Fruit fly (Drosophila melanogaster) whole organism: Measurements from ENCODE around the gene CG31446.
A peak's percentile ranks its signal among the peaks of the same experiment; 100 is the strongest.

Experiments used
- CG8478 ChIP-seq: fragments of >200 bp; optimal IDR thresholded peaks from 2 replicates; lab custom pipeline; 2018; ENCODE audit warnings: inconsistent platforms
- Dll ChIP-seq: fragments of >200 bp; optimal IDR thresholded peaks from 2 replicates; lab custom pipeline; 2017
- EcR ChIP-seq, 2 experiments: fragments of >200 bp; optimal IDR thresholded peaks; 2 replicates each; lab custom pipeline; 2017; ENCODE audit warnings: missing biosample characterization in 2 of 2, missing genetic modification characterization in 2 of 2, missing genetic modification reagents in 2 of 2
- pan ChIP-seq: fragments of >200 bp; optimal IDR thresholded peaks from 2 replicates; lab custom pipeline; 2017
- psq ChIP-seq: fragments of >200 bp; optimal IDR thresholded peaks from 2 replicates; lab custom pipeline; 2017
- usp ChIP-seq: fragments of >200 bp; optimal IDR thresholded peaks from 2 replicates; lab custom pipeline; 2017; ENCODE audit warnings: missing biosample characterization, missing genetic modification characterization, mixed read lengths

The CG31446 gene

DNA sequence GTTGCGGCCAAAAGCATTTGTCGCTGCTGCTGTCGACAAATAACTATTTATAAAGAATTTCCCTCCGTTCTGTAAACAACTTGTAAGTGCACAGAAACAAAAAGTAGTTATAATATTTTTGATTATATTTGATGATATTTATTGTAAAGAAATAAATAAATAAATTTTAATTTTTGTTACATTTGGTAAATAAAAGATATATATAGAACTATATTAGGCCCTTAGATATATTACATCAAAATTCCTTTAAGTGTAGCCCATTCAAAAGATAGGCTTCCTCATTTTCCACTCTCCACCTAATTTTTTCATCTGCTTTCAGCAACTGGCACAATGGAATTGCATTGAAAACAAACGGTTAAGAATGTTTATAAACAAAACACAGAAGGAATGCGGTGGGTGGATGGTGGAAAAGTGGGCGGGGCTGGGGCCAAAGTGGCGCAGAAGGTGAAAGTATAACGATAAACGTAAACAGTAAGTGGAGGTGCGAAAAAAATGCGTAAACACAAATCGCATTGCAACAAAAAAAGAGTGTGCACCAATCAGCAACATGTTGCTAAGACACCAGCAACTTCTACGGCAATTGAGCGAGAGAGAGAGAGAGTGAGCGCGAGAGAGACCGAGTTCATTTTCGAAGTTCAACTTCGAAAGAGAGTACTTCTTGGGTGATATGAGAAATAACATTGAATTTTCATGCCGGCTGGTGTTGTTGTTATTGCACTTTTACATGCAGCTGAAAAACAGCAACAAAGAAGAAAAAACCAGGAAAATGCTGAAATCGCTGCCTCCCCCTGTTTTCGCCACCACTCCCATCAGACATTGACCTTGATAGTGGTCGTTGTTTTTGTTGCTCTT, 28.3 kb upstream of the CG31446 start:
- TF ChIP-seq CG8478 (lab: Kevin White, UChicago), result no peak
- TF ChIP-seq EcR (GFP tag; optimal IDR thresholded peaks at IDR 0.05; lab: Kevin White, UChicago), result peak in 1 of 2 experiments; percentile 73
- no peak for TF ChIP-seq usp
- TF ChIP-seq pan (lab: Kevin White, UChicago), result no peak

DNA sequence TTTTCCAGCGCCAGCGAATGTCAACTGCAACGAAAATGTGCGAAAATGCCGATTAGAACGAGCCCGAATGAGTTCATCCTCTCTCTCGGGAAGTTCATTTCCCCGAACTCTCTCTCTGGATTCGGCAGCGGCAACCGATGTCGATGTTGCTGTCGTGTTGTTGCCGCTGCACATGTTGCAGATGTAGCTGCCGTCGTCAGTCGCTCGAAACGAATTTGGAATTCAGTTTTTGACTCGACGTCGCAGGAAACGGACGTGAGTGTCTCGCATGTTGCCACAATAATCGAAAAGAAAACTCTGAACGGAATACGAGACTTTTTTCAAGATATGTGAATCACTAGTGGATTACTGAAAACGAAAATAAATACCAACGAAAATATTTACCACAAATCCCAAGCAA, 26.9 kb upstream of the CG31446 start, which contains the start of gene pxb:
pxb (plus strand) TSS at position 222 of the 400 bp plus-strand sequence.
- no peak for TF ChIP-seq psq (lab: Kevin White, UChicago)
- TF ChIP-seq CG8478 (lab: Kevin White, UChicago), result no peak
- no peak for TF ChIP-seq usp

DNA sequence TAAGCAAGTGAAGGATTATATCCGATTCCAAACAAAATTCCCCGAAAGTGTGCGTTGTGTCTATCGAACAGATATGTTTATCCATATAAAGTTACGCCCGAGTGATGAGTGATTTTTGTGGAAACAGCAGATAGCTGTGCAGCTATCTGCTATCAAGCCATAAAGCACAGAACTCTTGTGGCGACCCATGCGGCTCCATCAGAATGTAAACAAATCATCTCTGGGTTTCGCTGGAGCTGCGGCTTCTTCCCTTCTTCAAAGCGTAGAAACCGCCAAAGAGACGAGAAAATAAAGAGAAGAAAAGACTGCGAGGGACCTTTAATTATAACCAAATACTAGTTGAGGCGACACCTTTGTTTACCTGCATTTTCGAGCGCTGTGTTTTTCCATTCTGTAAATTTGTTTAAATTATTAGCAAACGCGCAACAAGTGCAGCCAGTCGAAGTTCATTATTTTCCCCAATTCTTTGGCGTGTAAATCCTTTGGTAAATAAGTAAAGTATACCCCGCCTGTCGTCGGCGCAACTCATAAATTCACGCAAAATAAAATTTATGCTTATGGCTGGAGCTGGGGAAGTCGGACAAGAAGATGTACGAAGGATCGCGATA, 25.9 kb upstream of the CG31446 start:
- TF ChIP-seq EcR (GFP tag; optimal IDR thresholded peaks at IDR 0.05; lab: Kevin White, UChicago) (no peak), Dll (no peak), psq (lab: Kevin White, UChicago) (no peak), pan (lab: Kevin White, UChicago) (no peak), usp (no peak), CG8478 (lab: Kevin White, UChicago) (no peak)

DNA sequence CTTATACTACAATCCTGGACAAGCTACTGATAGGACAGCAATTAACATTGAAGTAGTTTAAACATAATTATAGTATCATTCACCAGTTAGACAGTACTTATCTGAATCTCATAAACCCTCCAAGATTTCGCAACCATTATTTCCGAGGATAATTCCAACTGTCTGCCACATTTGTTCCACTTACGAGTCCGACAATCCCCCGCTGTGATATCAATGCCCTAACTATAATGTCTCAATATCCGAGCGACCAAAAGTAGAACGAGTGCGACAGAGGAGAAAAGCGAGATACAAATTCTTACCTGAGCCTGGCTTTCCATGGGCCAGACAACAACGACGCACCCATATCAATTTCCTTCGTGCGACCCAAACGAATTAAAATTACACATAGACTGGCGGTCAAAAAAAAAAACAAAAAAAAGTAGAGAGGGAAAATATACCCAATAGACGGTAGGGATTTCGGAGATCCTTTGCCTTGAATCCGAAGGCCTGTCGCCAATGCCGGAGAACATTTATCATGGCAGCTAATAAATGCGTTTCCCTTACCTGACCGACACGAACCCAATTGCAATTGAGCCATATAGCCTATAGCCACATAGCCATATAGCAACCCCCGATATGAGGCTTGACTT, 23.9 kb upstream of the CG31446 start:
- TF ChIP-seq CG8478 (lab: Kevin White, UChicago), result no peak
- TF ChIP-seq EcR (GFP tag; optimal IDR thresholded peaks at IDR 0.05; lab: Kevin White, UChicago), result no peak
- no peak for TF ChIP-seq pan (lab: Kevin White, UChicago)
- no peak for TF ChIP-seq usp
- no peak for TF ChIP-seq psq (lab: Kevin White, UChicago)
- TF ChIP-seq Dll, result no peak

DNA sequence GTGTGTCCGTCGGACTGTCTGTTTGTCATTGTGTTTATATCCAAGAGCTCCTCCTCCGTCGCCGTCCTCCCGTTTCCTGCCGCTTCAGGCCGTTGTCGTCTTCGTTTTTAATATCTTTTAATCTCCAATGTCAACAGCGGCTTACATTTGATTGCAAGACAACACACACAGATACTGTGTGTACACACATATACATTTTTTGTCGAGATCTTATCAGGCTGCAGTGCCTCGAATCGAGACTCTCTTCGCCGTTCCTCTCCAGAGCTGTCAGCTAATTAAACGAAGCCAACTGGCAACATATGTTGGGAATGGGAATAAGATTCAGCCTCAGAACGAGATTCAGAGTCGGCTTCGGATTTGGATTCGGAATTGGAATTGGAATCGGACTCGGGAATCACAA, 22.3 kb upstream of the CG31446 start:
- TF ChIP-seq pan (lab: Kevin White, UChicago), result no peak
- no peak for TF ChIP-seq Dll
- TF ChIP-seq psq (lab: Kevin White, UChicago), result no peak
- no peak for TF ChIP-seq usp
- TF ChIP-seq EcR (GFP tag; optimal IDR thresholded peaks at IDR 0.05; lab: Kevin White, UChicago), result no peak
- TF ChIP-seq CG8478 (lab: Kevin White, UChicago), result no peak

DNA sequence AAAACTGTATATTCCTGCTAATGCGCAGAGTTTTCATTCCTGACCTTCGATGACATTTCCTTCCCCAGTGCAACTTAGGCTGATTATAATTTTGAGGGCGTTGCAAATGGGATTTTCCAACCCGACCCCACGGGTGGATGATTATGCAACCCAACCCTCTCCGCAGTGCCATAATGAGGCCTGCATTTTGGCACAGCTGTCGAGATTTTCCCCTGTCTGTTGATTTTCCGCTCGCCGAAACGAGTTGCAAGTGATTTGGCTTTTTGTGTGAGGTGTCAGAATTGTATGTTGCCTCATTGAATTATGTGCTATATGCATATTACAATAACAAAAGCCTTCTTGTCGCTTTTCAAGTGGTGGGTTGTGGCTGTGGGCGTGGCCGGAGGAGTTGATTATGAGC, 20.6 kb upstream of the CG31446 start:
- no peak for TF ChIP-seq usp
- no peak for TF ChIP-seq Dll
- no peak for TF ChIP-seq psq (lab: Kevin White, UChicago)
- TF ChIP-seq pan (lab: Kevin White, UChicago), result no peak
- no peak for TF ChIP-seq CG8478 (lab: Kevin White, UChicago)
- TF ChIP-seq EcR (GFP tag; optimal IDR thresholded peaks at IDR 0.05; lab: Kevin White, UChicago), result no peak

DNA sequence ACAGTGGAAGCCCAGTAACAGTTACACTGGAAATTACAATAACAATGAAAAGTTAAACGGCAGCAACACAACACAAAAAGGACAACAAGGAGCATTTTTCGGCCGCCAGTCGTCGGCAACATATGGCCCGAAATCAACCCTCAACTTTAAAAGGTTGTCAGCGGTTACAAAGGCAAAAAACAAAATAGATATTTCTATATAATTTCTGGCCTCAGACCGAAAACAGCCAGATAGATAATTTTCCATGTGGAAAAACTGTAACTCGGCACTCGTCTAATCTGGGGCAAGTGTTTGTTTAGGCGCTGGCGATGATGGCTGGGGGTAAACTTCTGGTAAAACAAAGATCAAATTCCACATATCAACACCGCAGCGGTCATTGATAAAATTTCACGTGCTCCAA, 19.6 kb upstream of the CG31446 start:
- no peak for TF ChIP-seq Dll
- no peak for TF ChIP-seq psq (lab: Kevin White, UChicago)
- TF ChIP-seq usp, result no peak
- TF ChIP-seq EcR (GFP tag; optimal IDR thresholded peaks at IDR 0.05; lab: Kevin White, UChicago), result no peak
- no peak for TF ChIP-seq pan (lab: Kevin White, UChicago)
- TF ChIP-seq CG8478 (lab: Kevin White, UChicago), result no peak

DNA sequence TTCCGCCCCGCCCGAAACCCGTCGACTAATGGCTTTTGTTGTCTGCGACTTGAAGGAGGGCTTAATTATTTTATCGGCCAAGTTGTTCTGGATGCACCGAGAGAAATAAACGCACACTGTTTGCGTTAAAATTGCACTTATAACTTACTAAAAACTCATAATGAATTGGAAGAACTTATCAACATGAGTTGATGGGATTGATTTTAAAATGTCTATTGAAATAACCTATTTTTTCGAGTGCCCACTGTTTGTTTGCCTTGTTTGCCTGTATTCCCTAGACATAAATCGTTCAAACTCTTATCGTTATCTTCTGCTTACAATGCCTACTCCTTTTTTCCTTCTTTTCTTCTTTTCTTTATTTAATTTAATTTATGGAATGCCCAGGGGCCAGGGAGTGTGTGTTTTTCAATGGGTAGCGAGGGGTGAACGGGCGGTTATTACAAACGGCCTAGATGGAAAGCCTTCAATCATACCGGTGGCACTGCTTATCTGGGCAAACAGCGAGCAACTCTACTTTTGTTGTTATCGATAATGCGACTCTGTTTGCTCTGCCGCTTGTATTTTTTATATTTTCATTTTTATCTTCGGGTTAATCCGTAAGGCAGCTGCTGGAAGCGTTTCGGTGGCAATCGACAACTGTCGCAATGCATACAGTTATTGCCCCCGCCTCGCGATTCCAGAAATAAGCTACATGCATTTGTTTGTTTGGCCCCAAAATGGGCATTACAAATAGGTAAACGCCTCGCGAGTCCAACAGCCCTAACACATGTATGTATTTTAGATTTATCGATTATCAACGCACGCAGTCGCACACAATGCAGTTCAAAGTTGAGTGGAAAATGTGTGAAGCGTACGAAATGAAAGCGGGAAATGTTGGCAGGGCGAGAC, 16.5 kb upstream of the CG31446 start:
- TF ChIP-seq psq (lab: Kevin White, UChicago) (no peak), EcR (GFP tag; optimal IDR thresholded peaks at IDR 0.05; lab: Kevin White, UChicago) (no peak), Dll (no peak), usp (no peak), CG8478 (lab: Kevin White, UChicago) (no peak), pan (lab: Kevin White, UChicago) (no peak)

DNA sequence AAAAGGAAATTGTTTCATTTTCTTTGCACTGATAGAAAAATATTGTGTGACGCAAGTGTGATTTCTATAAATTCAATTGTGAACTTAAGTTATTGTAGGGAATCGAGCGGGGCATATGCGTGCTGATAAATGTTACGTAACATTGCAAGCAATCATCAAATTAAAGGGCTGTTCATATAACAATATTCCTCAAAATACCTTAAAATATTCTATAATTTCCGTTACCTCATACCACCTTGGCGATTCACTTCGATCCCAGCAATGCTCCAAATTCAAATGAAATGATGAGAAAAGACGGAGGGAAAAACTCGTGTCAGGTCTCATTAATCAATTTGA, 15.8 kb upstream of the CG31446 start:
- TF ChIP-seq pan (lab: Kevin White, UChicago) (no peak), CG8478 (lab: Kevin White, UChicago) (no peak), usp (no peak), EcR (GFP tag; optimal IDR thresholded peaks at IDR 0.05; lab: Kevin White, UChicago) (no peak), psq (lab: Kevin White, UChicago) (no peak), Dll (no peak)

DNA sequence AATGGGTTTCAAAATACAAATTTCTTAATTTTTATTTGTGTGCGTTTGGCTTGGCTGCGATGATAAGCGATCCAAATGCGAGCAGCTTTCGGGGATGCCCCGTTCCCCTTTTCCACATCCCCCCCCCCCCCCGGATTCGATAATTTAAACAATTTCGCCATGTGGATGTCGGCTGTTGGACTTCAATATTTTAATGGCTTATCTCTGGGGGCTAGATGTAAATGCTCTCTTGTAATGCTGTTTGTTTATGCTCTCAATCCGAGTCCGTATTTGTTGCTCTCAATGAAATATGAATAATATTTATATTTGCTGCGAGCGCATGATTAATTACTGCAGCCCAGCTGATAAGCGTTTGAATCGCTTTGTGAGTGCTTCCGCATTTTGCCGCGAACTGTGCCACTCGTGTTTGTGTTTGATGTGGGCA, 15.3 kb upstream of the CG31446 start:
- TF ChIP-seq EcR (GFP tag; optimal IDR thresholded peaks at IDR 0.05; lab: Kevin White, UChicago), result no peak
- no peak for TF ChIP-seq psq (lab: Kevin White, UChicago)
- no peak for TF ChIP-seq usp
- no peak for TF ChIP-seq CG8478 (lab: Kevin White, UChicago)
- TF ChIP-seq Dll, result no peak
- no peak for TF ChIP-seq pan (lab: Kevin White, UChicago)

DNA sequence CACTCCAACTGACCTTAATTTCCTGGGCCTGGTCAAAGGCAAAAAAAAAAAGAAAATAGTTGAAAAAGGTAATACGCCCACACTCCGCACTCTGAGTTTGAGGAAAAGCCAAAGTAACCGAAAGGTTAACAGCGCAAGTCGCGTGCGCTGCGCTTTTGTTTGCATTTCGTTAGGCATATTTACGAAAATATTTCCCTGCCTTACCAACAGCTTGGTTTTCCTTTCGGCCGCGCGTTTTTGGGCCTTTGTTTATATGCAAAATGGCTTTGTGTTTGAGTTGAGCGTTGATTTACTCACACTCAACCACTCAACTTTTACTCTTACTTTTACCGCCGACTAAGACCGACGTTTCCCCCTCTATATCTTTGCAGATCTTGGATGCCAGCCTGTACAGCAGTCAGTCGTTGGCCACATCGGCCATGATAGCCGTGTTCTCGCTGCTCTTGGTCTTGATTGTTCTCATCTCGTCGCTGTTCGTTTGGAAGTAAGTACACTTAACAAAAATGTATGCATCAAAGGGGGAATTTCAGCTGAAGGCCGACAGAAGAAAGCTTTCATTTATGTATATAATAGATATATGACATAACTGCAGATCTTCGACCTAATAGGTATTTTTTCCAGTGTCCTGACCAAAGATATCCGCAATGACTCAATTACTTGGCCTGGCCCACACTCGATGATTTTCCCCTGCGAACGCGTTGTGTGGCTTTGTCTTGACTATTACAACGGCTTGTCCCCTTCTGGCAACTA, 13.9 kb upstream of the CG31446 start:
- no peak for TF ChIP-seq pan (lab: Kevin White, UChicago)
- TF ChIP-seq psq (lab: Kevin White, UChicago), result no peak
- no peak for TF ChIP-seq CG8478 (lab: Kevin White, UChicago)
- TF ChIP-seq usp, result no peak
- TF ChIP-seq Dll, result no peak
- TF ChIP-seq EcR (GFP tag; optimal IDR thresholded peaks at IDR 0.05; lab: Kevin White, UChicago), result no peak
